Worm (Caenorhabditis elegans) whole organism, L2 larva: ENCODE data around the gene mdt-4.
"Not testable (repeated sequence)": the region's sequence is repeated elsewhere in the genome, so short reads cannot be mapped to it uniquely, and the experiment has no call there.

Experiments used
- nhr-11 ChIP-seq: fragments of 150-350 bp; optimal IDR thresholded peaks from 2 replicates; lab custom pipeline; 2014; ENCODE audit warnings: missing biosample characterization, missing genetic modification characterization
- nhr-12 ChIP-seq: fragments of 150-350 bp; optimal IDR thresholded peaks from 2 replicates; lab custom pipeline; 2014; ENCODE audit warnings: missing biosample characterization, missing genetic modification characterization
- snpc-4 ChIP-seq: fragments of 150-350 bp; optimal IDR thresholded peaks from 2 replicates; lab custom pipeline; 2014; ENCODE audit warnings: missing biosample characterization, missing genetic modification characterization

- TF ChIP-seq nhr-12, snpc-4, nhr-11 (tag; lab: Kevin White, UChicago): not testable (repeated sequence)
Observed at ce11 chrII:4903696-4904095, 40.1 kb downstream of the mdt-4 start, which contains the start of gene sgt-1.
